Worm (Caenorhabditis elegans) whole organism, L3 larva: ENCODE measurements around the gene C06A6.4.

ENCODE experiments used
- ama-1 ChIP-seq: fragments of 150-350 bp; optimal IDR thresholded peaks from 2 replicates; lab custom pipeline; 2018
- elt-2 ChIP-seq: sonication (generic microtip); optimal IDR thresholded peaks from 2 replicates; lab custom pipeline; 2016; ENCODE audit warnings: missing genetic modification reagents, mild to moderate bottlenecking, missing genetic modification characterization, missing compliant biosample characterization
- lin-15B ChIP-seq: fragments of 150-350 bp; optimal IDR thresholded peaks from 2 replicates; lab custom pipeline; 2014; ENCODE audit warnings: missing biosample characterization, missing genetic modification characterization
- lin-39 ChIP-seq: fragments of 150-350 bp; optimal IDR thresholded peaks from 2 replicates; lab custom pipeline; 2018; ENCODE audit warnings: missing biosample characterization, missing genetic modification reagents, missing genetic modification characterization
- lsy-12 ChIP-seq: sonication (generic microtip); optimal IDR thresholded peaks from 2 replicates; lab custom pipeline; 2016; ENCODE audit warnings: mild to moderate bottlenecking, missing genetic modification characterization, missing compliant biosample characterization
- nhr-11 ChIP-seq: fragments of 150-350 bp; optimal IDR thresholded peaks from 2 replicates; lab custom pipeline; 2014; ENCODE audit warnings: missing biosample characterization, missing genetic modification characterization
- nhr-25 ChIP-seq: sonication (generic microtip); optimal IDR thresholded peaks from 2 replicates; lab custom pipeline; 2017; ENCODE audit warnings: missing biosample characterization, missing genetic modification characterization
- pha-4 ChIP-seq: fragments of 150-350 bp; optimal IDR thresholded peaks from 2 replicates; lab custom pipeline; 2014; ENCODE audit warnings: missing biosample characterization, missing genetic modification reagents, missing genetic modification characterization
- unc-62 ChIP-seq: fragments of 150-350 bp; sonication (generic microtip); optimal IDR thresholded peaks from 4 replicates; lab custom pipeline; 2014; ENCODE audit warnings: missing biosample characterization, missing genetic modification reagents, missing genetic modification characterization
- ztf-11 ChIP-seq: fragments of 150-350 bp; optimal IDR thresholded peaks from 2 replicates; lab custom pipeline; 2014; ENCODE audit warnings: missing biosample characterization, missing genetic modification characterization

ce11 chrIV:7844333-7844973 lies 15.4 kb upstream of the C06A6.4 start:
- TF ChIP-seq nhr-11 (tag; lab: Kevin White, UChicago) (no peak), lin-39 (tag; lab: Kevin White, UChicago) (no peak), pha-4 (no peak), elt-2 (peak; percentile 90), lin-15B (tag; lab: Kevin White, UChicago) (no peak), nhr-25 (tag; lab: Kevin White, UChicago) (no peak), ztf-11 (no peak), unc-62 (no peak), lsy-12 (no peak), ama-1 (lab: Kevin White, UChicago) (no peak)
